Fruit fly (Drosophila melanogaster) whole organism, embryonic: ENCODE measurements around the gene ZnT77C.

Experiments used
- C15 ChIP-seq: fragments of 200-800 bp; sonication (Bioruptor generic); IDR thresholded peaks from 3 replicates; pipeline ENCODE4 v1.3.6; 2022; ENCODE audit warnings: missing biosample characterization, missing genetic modification characterization
- CG11093 ChIP-seq: fragments of 200-800 bp; sonication (Bioruptor generic); IDR thresholded peaks from 3 replicates; pipeline ENCODE4 v1.3.6; 2022; ENCODE audit warnings: missing biosample characterization, missing genetic modification characterization
- CG11723 ChIP-seq: fragments of 200-800 bp; sonication (Bioruptor generic); optimal IDR thresholded peaks from 2 replicates; lab custom pipeline; 2017; ENCODE audit warnings: missing biosample characterization, mild to moderate bottlenecking, missing genetic modification characterization
- CG15011 ChIP-seq: fragments of 200-800 bp; sonication (Bioruptor generic); optimal IDR thresholded peaks from 3 replicates; lab custom pipeline; 2018; ENCODE audit warnings: missing biosample characterization, mild to moderate bottlenecking, missing genetic modification characterization
- CG16815 ChIP-seq: fragments of 200-800 bp; sonication (Bioruptor generic); optimal IDR thresholded peaks from 3 replicates; lab custom pipeline; 2017; ENCODE audit warnings: missing biosample characterization, mild to moderate bottlenecking, missing genetic modification characterization
- CG17829 ChIP-seq: fragments of 200-800 bp; optimal IDR thresholded peaks from 2 replicates; lab custom pipeline; 2019; ENCODE audit warnings: missing biosample characterization, mild to moderate bottlenecking, missing genetic modification characterization, moderate library complexity
- CG18619 ChIP-seq: fragments of 200-800 bp; sonication (Bioruptor generic); optimal IDR thresholded peaks from 3 replicates; lab custom pipeline; 2017; ENCODE audit warnings: missing biosample characterization, mild to moderate bottlenecking, missing genetic modification characterization
- CG2116 ChIP-seq: fragments of 200-800 bp; sonication (Bioruptor generic); optimal IDR thresholded peaks from 3 replicates; lab custom pipeline; 2018; ENCODE audit warnings: missing biosample characterization, mild to moderate bottlenecking, missing genetic modification characterization
- CG2202 ChIP-seq: fragments of 200-800 bp; sonication (Bioruptor generic); optimal IDR thresholded peaks from 2 replicates; lab custom pipeline; 2018; ENCODE audit warnings: missing biosample characterization, mild to moderate bottlenecking, missing genetic modification characterization
- CG2678 ChIP-seq: fragments of 200-800 bp; sonication (Bioruptor generic); optimal IDR thresholded peaks from 3 replicates; lab custom pipeline; 2019; ENCODE audit warnings: missing biosample characterization, mild to moderate bottlenecking, missing genetic modification characterization, moderate library complexity
- CG32532 ChIP-seq: fragments of 200-800 bp; sonication (Bioruptor generic); IDR thresholded peaks from 2 replicates; pipeline ENCODE4 v1.3.6; 2022; ENCODE audit warnings: missing biosample characterization, missing genetic modification characterization
- CG6791 ChIP-seq: fragments of 200-800 bp; sonication (Bioruptor generic); IDR thresholded peaks from 3 replicates; pipeline ENCODE4 v1.3.6; 2022; ENCODE audit warnings: missing biosample characterization, missing genetic modification characterization; ENCODE audit not compliant: partially characterized antibody
- CG7357 ChIP-seq: fragments of 200-800 bp; sonication (Bioruptor generic); IDR thresholded peaks from 3 replicates; pipeline ENCODE4 v1.3.6; 2022; ENCODE audit warnings: missing biosample characterization, missing genetic modification characterization
- CG8290 ChIP-seq, 3 experiments: fragments of 200-800 bp; sonication (Bioruptor generic); optimal IDR thresholded peaks; 2 replicates each; lab custom pipeline; 2016 to 2019; ENCODE audit warnings: missing biosample characterization in 3 of 3, missing genetic modification characterization in 3 of 3, mild to moderate bottlenecking in 2 of 3, moderate library complexity in 1 of 3
- CG9876 ChIP-seq: fragments of 200-800 bp; sonication (Bioruptor generic); optimal IDR thresholded peaks from 2 replicates; lab custom pipeline; 2016; ENCODE audit warnings: missing biosample characterization, missing genetic modification characterization
- CTCF ChIP-seq: fragments of 200-800 bp; sonication (Bioruptor generic); optimal IDR thresholded peaks from 2 replicates; lab custom pipeline; 2017; ENCODE audit warnings: missing biosample characterization, mild to moderate bottlenecking, missing genetic modification characterization, moderate library complexity
- Ets65A ChIP-seq: fragments of 200-800 bp; sonication (Bioruptor generic); peaks from one replicate; lab custom pipeline; 2016; ENCODE audit warnings: missing biosample characterization, missing genetic modification characterization
- Hmr ChIP-seq: fragments of 200-800 bp; sonication (Bioruptor generic); optimal IDR thresholded peaks from 3 replicates; lab custom pipeline; 2017; ENCODE audit warnings: mild to moderate bottlenecking, missing biosample characterization, missing genetic modification reagents, missing genetic modification characterization
- Med ChIP-seq: fragments of 200-800 bp; sonication (Bioruptor generic); peaks from one replicate; lab custom pipeline; 2016; ENCODE audit warnings: missing biosample characterization, missing genetic modification characterization, mild to moderate bottlenecking, inconsistent platforms, moderate library complexity
- Opbp ChIP-seq: fragments of 200-800 bp; sonication (Bioruptor generic); IDR thresholded peaks from 3 replicates; pipeline ENCODE4 v1.3.6; 2022; ENCODE audit warnings: missing biosample characterization, missing genetic modification characterization; ENCODE audit not compliant: partially characterized antibody
- Pdp1 ChIP-seq, 2 experiments: fragments of 200-800 bp; sonication (Bioruptor generic); optimal IDR thresholded peaks; 3 replicates each; lab custom pipeline; 2016; ENCODE audit warnings: missing biosample characterization in 2 of 2, missing genetic modification characterization in 2 of 2, mild to moderate bottlenecking in 1 of 2, moderate library complexity in 1 of 2
- Sox100B ChIP-seq: fragments of 200-800 bp; sonication (Bioruptor generic); optimal IDR thresholded peaks from 3 replicates; lab custom pipeline; 2018; ENCODE audit warnings: missing biosample characterization, mild to moderate bottlenecking, missing genetic modification characterization
- Usf ChIP-seq: fragments of 200-800 bp; sonication (Bioruptor generic); optimal IDR thresholded peaks from 2 replicates; lab custom pipeline; 2017; ENCODE audit warnings: missing genotype, missing biosample characterization, missing genetic modification characterization
- chinmo ChIP-seq: fragments of 200-800 bp; sonication (Bioruptor generic); IDR thresholded peaks from 4 replicates; pipeline ENCODE4 v1.3.6; 2022; ENCODE audit warnings: missing biosample characterization, missing genetic modification characterization; ENCODE audit not compliant: partially characterized antibody
- chn ChIP-seq: fragments of 200-800 bp; sonication (Bioruptor generic); optimal IDR thresholded peaks from 2 replicates; lab custom pipeline; 2016; ENCODE audit warnings: missing biosample characterization, missing genetic modification characterization
- dimm ChIP-seq: fragments of 200-800 bp; sonication (Bioruptor generic); IDR thresholded peaks from 2 replicates; pipeline ENCODE4 v1.3.6; 2022; ENCODE audit warnings: missing biosample characterization, missing genetic modification characterization
- gcm ChIP-seq: fragments of 200-800 bp; sonication (Bioruptor generic); optimal IDR thresholded peaks from 2 replicates; lab custom pipeline; 2019; ENCODE audit warnings: missing biosample characterization, mild to moderate bottlenecking, missing genetic modification characterization, moderate library complexity
- grn ChIP-seq: fragments of 200-800 bp; sonication (Bioruptor generic); optimal IDR thresholded peaks from 3 replicates; lab custom pipeline; 2017; ENCODE audit warnings: missing biosample characterization, missing genetic modification characterization
- hkb ChIP-seq, 2 experiments: fragments of 200-800 bp in 1 of 2; fragments of >200 bp in 1 of 2; sonication (Bioruptor generic) in 1 of 2; IDR thresholded peaks in 1 of 2; optimal IDR thresholded peaks in 1 of 2; 2 replicates each; pipeline versions ENCODE4 v1.3.6 to Lab custom; 2017 to 2022; ENCODE audit warnings: missing biosample characterization in 1 of 2, missing genetic modification characterization in 1 of 2
- lab ChIP-seq: fragments of 200-800 bp; sonication (Bioruptor generic); optimal IDR thresholded peaks from 3 replicates; lab custom pipeline; 2017; ENCODE audit warnings: missing biosample characterization, missing genetic modification characterization, mild to moderate bottlenecking, moderate library complexity, missing genetic modification reagents
- mirr ChIP-seq: fragments of 200-800 bp; sonication (Bioruptor generic); optimal IDR thresholded peaks from 3 replicates; lab custom pipeline; 2018; ENCODE audit warnings: missing biosample characterization, mild to moderate bottlenecking, missing genetic modification characterization
- nerfin-2 ChIP-seq: fragments of 200-800 bp; sonication (Bioruptor generic); IDR thresholded peaks from 2 replicates; pipeline ENCODE4 v1.3.6; 2022; ENCODE audit warnings: missing biosample characterization, missing genetic modification characterization; ENCODE audit not compliant: partially characterized antibody
- nmo ChIP-seq: fragments of 200-800 bp; sonication (Bioruptor generic); optimal IDR thresholded peaks from 2 replicates; lab custom pipeline; 2018; ENCODE audit warnings: missing biosample characterization, mild to moderate bottlenecking, missing genetic modification characterization, moderate library complexity
- pan ChIP-seq, 4 experiments: fragments of >200 bp in 3 of 4; fragments of 200-800 bp in 1 of 4; sonication (Bioruptor generic) in 1 of 4; optimal IDR thresholded peaks in 3 of 4; IDR thresholded peaks in 1 of 4; 2 replicates each; pipeline versions ENCODE4 v1.3.6 to Lab custom; 2017 to 2022; ENCODE audit warnings: missing biosample characterization in 2 of 4, missing genetic modification characterization in 2 of 4, mixed read lengths in 1 of 4
- stwl ChIP-seq: fragments of 200-800 bp; sonication (Bioruptor generic); optimal IDR thresholded peaks from 3 replicates; lab custom pipeline; 2018; ENCODE audit warnings: missing biosample characterization, mild to moderate bottlenecking, missing genetic modification characterization, moderate library complexity
- twi ChIP-seq: fragments of 200-800 bp; optimal IDR thresholded peaks from 2 replicates; lab custom pipeline; 2019; ENCODE audit warnings: missing biosample characterization, mild to moderate bottlenecking, missing genetic modification characterization, moderate library complexity
- usp ChIP-seq: fragments of >200 bp; optimal IDR thresholded peaks from 2 replicates; lab custom pipeline; 2017; ENCODE audit warnings: missing biosample characterization, missing genetic modification characterization
- vvl ChIP-seq: fragments of 200-800 bp; sonication (Bioruptor generic); IDR thresholded peaks from 2 replicates; pipeline ENCODE4 v1.3.6; 2022; ENCODE audit warnings: missing biosample characterization, missing genetic modification characterization
- zen ChIP-seq: fragments of 200-800 bp; sonication (Bioruptor generic); optimal IDR thresholded peaks from 3 replicates; lab custom pipeline; 2018; ENCODE audit warnings: missing biosample characterization, mild to moderate bottlenecking, missing genetic modification characterization, moderate library complexity

ZnT77C gene

dm6 chr3L:20531257-20531656, 36.5 kb upstream of the ZnT77C start:
- TF ChIP-seq gcm (GFP tag; lab: Kevin White, UChicago): peak; percentile 29
- TF ChIP-seq CG16815: no peak
- TF ChIP-seq CG32532 (GFP tag; lab: Robert Waterston, UW): peak; percentile 36; the same call in 1 of the 2 replicates
- TF ChIP-seq Ets65A (GFP tag; lab: Kevin White, UChicago): peak; percentile 2
- TF ChIP-seq Pdp1 (GFP tag; optimal IDR thresholded peaks at IDR 0.05; lab: Kevin White, UChicago): peak in 1 of 2 experiments; percentile 39
- no peak for TF ChIP-seq CG2116 (GFP tag; lab: Kevin White, UChicago)
- TF ChIP-seq CG15011: no peak
- TF ChIP-seq CG2678 (tag; lab: Kevin White, UChicago): no peak
- TF ChIP-seq CG11093 (GFP tag; lab: Robert Waterston, UW): no peak
- TF ChIP-seq CG6791 (GFP tag; lab: Robert Waterston, UW): peak; percentile 57; the same call in 1 of the 3 replicates
- TF ChIP-seq zen (tag; lab: Kevin White, UChicago): no peak
- no peak for TF ChIP-seq CG18619 (GFP tag; lab: Kevin White, UChicago)
- TF ChIP-seq hkb (optimal IDR thresholded peaks at IDR 0.05; lab: Kevin White, UChicago): no peak
- no peak for TF ChIP-seq hkb (GFP tag; IDR thresholded peaks at IDR 0.05; lab: Robert Waterston, UW)
- TF ChIP-seq CG7357 (GFP tag; lab: Robert Waterston, UW): no peak
- TF ChIP-seq Usf (GFP tag; lab: Kevin White, UChicago): no peak
- TF ChIP-seq dimm: no peak
- TF ChIP-seq CG11723: no peak
- TF ChIP-seq CG9876 (GFP tag; lab: Kevin White, UChicago): no peak
- TF ChIP-seq chinmo (GFP tag; lab: Robert Waterston, UW): 0 out of 4 replicates have a peak, but pooled peaks have one; percentile 46
- TF ChIP-seq chn (GFP tag; lab: Kevin White, UChicago): no peak
- no peak for TF ChIP-seq pan (optimal IDR thresholded peaks at IDR 0.05; lab: Kevin White, UChicago)
- TF ChIP-seq pan (GFP tag; optimal IDR thresholded peaks at IDR 0.05 in 1 of 2, IDR thresholded peaks at IDR 0.05 in 1 of 2): no peak
- TF ChIP-seq usp (GFP tag; lab: Kevin White, UChicago): no peak
- no peak for TF ChIP-seq nerfin-2 (GFP tag; lab: Robert Waterston, UW)
- no peak for TF ChIP-seq C15 (GFP tag; lab: Robert Waterston, UW)
- TF ChIP-seq, all 482 proteins: peak for 6

- TF ChIP-seq twi (tag; lab: Kevin White, UChicago) (no peak), lab (GFP tag; lab: Kevin White, UChicago) (peak; percentile 46), vvl (0 out of 2 replicates have a peak, but pooled peaks have one; percentile 6), CG2202 (tag; lab: Kevin White, UChicago) (no peak), chinmo (GFP tag; lab: Robert Waterston, UW) (0 out of 4 replicates have a peak, but pooled peaks have one; percentile 40), CTCF (GFP tag; lab: Kevin White, UChicago) (no peak), Med (peak; percentile 66), mirr (peak; percentile 8), grn (GFP tag; lab: Kevin White, UChicago) (peak; percentile 63), stwl (tag; lab: Kevin White, UChicago) (peak; percentile 53), nmo (no peak), CG6791 (GFP tag; lab: Robert Waterston, UW) (0 out of 3 replicates have a peak, but pooled peaks have one; percentile 9), Pdp1 (GFP tag; optimal IDR thresholded peaks at IDR 0.05; lab: Kevin White, UChicago) (peak in 1 of 2 experiments; percentile 18), CG8290 (GFP tag; optimal IDR thresholded peaks at IDR 0.05; lab: Kevin White, UChicago) (peak; percentile 27), CG8290 (tag; optimal IDR thresholded peaks at IDR 0.05; lab: Kevin White, UChicago) (peak; percentile 41 to 46), Opbp (GFP tag; lab: Robert Waterston, UW) (0 out of 3 replicates have a peak, but pooled peaks have one; percentile 31), CG17829 (peak; percentile 99), C15 (GFP tag; lab: Robert Waterston, UW) (0 out of 3 replicates have a peak, but pooled peaks have one; percentile 22), Hmr (GFP tag; lab: Kevin White, UChicago) (peak; percentile 14), CG2116 (GFP tag; lab: Kevin White, UChicago) (peak; percentile 16), Sox100B (GFP tag; lab: Kevin White, UChicago) (no peak), Ets65A (GFP tag; lab: Kevin White, UChicago) (peak; percentile 60)
These were observed 35.8 kb upstream of the ZnT77C start for dm6 chr3L:20530347-20531177.
